Worm (Caenorhabditis elegans): ENCODE data around the gene Y67D8B.1.

DNA sequence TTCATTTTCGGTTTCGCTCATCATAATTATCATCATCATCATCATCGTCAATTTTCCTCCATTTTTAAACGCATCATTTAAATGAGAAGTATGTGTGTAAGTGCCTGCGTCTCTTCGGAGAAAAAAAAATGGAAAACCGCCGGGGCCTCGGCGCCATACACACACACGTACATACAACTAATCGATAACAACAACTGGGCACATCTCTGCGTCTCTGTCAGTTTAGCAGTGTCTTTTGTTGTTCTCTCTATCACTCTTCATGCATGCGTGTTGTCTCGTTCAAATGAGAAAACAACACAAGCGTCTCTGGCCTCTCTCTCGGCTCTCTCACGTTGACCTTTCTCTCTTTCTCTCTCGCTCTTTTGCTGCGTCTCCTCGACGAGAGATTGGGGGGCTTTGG, 11.6 kb downstream of the Y67D8B.1 start:
- peak; percentile 15 for TF ChIP-seq dao-5 (tag; optimal IDR thresholded peaks at IDR 0.05)
- TF ChIP-seq him-1 (tag; optimal IDR thresholded peaks at IDR 0.05), result peak; percentile 94
- peak; percentile 67 for TF ChIP-seq W03F9.2 (tag; optimal IDR thresholded peaks at IDR 0.05)

Data from whole organism, L4/young adult.